Fruit fly (Drosophila melanogaster): ENCODE measurements around the gene CG31156.

CG31156 gene

DNA sequence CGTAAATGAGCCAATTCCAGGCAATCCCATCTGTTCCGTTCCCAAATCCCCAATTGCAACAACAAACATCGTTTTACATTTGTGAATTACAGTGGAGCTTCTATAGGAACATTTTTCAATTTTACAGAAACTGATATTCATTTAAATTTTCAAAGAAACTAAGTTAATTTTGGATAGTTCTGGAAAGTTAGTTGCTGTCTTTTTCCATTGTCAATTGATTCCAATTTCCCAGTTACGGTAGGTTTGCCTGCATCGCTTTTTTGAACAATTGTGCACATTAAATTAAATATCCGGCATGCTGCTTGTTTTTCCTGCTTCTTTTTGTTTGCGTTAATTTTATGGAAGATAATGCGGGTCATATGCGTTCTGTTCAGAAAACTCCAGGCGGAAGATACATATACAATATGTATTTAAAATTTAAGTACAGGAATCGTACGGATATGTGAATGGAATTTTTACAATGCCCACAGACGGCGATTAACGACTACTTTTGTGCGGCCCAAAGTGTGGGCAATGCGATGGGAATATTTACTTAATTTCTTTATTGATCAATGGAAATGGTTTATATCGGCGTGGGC, 14.6 kb upstream of the CG31156 start (continued):
- TF ChIP-seq Mio (GFP tag; optimal IDR thresholded peaks at IDR 0.05) (no peak), Hnf4 (GFP tag; optimal IDR thresholded peaks at IDR 0.05) (peak; percentile 69), Myc (optimal IDR thresholded peaks at IDR 0.05) (no peak), foxo (GFP tag; optimal IDR thresholded peaks at IDR 0.05) (peak in 1 of 2 experiments; percentile 54), CrebA (GFP tag; optimal IDR thresholded peaks at IDR 0.05; ENCODE audit: borderline replicate concordance) (no peak), Abd-B (GFP tag; optimal IDR thresholded peaks at IDR 0.05) (no peak), dsf (GFP tag; optimal IDR thresholded peaks at IDR 0.05; ENCODE audit: borderline replicate concordance) (no peak), brk (GFP tag; optimal IDR thresholded peaks at IDR 0.05) (no peak), dmrt93B (GFP tag; optimal IDR thresholded peaks at IDR 0.05) (no peak), sv (GFP tag; optimal IDR thresholded peaks at IDR 0.05) (no peak)

DNA sequence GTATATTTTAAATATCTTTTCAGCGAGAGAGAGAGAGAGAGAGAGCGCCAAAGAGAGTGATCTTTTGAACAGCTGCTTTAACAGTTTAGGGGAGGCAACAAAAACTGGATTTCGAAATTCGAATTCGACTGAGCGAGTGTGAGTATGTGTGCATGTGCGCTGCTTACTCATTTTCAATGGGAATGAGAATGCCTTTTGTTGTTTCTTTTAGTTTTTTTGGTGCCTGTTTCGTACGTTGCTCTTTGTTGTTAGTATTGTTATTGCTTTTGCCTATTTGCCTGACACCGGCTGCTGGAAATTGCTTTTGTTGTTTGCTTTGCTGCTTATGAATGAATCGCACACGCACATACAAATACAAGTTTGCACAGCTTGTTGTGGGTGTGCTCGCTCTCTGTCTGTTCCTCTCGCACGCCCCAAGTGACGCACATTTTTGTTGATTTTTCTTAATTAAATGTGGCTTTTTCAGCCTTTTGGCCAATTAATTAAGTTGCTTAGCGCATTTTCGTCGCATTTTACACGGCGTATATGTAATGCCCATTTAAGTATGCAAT, 13.5 kb upstream of the CG31156 start:
- TF ChIP-seq dl (GFP tag; optimal IDR thresholded peaks at IDR 0.05; ENCODE audit: insufficient read depth in 1 of 2, partially characterized antibody in 2 of 2) (peak in 1 of 2 experiments; percentile 36), HLH106 (tag; optimal IDR thresholded peaks at IDR 0.05) (peak; percentile 11), tai (GFP tag; optimal IDR thresholded peaks at IDR 0.05) (peak; percentile 90), Dif (GFP tag; optimal IDR thresholded peaks at IDR 0.05; ENCODE audit: partially characterized antibody) (no peak), pan (optimal IDR thresholded peaks at IDR 0.05) (no peak), lola (GFP tag; optimal IDR thresholded peaks at IDR 0.05) (no peak), jim (GFP tag; optimal IDR thresholded peaks at IDR 0.05) (peak; percentile 86), Dfd (GFP tag; optimal IDR thresholded peaks at IDR 0.05) (no peak), fru (GFP tag; optimal IDR thresholded peaks at IDR 0.05) (peak; percentile 53), foxo (GFP tag; optimal IDR thresholded peaks at IDR 0.05) (peak in 1 of 2 experiments; percentile 54), Mio (GFP tag; optimal IDR thresholded peaks at IDR 0.05) (no peak), woc (GFP tag; optimal IDR thresholded peaks at IDR 0.05) (peak; percentile 24), Hnf4 (GFP tag; optimal IDR thresholded peaks at IDR 0.05) (peak; percentile 78), ey (GFP tag; optimal IDR thresholded peaks at IDR 0.05) (peak; percentile 42), br (GFP tag; optimal IDR thresholded peaks at IDR 0.05) (peak; percentile 80), rgr (GFP tag; optimal IDR thresholded peaks at IDR 0.05) (peak; percentile 88), dsf (GFP tag; optimal IDR thresholded peaks at IDR 0.05; ENCODE audit: borderline replicate concordance) (peak; percentile 7), OdsH (GFP tag; optimal IDR thresholded peaks at IDR 0.05) (peak; percentile 87), Abd-B (GFP tag; optimal IDR thresholded peaks at IDR 0.05) (no peak), GATAd (GFP tag; optimal IDR thresholded peaks at IDR 0.05) (peak; percentile 48), sv (GFP tag; optimal IDR thresholded peaks at IDR 0.05) (no peak), h (GFP tag; optimal IDR thresholded peaks at IDR 0.05) (peak; percentile 81), Hr83 (GFP tag; optimal IDR thresholded peaks at IDR 0.05; ENCODE audit: poor library complexity, severe bottlenecking) (peak; percentile 98), brk (GFP tag; optimal IDR thresholded peaks at IDR 0.05) (peak; percentile 71), CG9705 (GFP tag; optimal IDR thresholded peaks at IDR 0.05) (peak; percentile 27), Rel (GFP tag; optimal IDR thresholded peaks at IDR 0.05) (peak; percentile 26), Rel (tag; optimal IDR thresholded peaks at IDR 0.05) (peak; percentile 58), Jra (GFP tag; optimal IDR thresholded peaks at IDR 0.05) (peak; percentile 94), Sp1 (GFP tag; optimal IDR thresholded peaks at IDR 0.05) (peak; percentile 77), psq (GFP tag; optimal IDR thresholded peaks at IDR 0.05) (peak; percentile 71), CrebA (GFP tag; optimal IDR thresholded peaks at IDR 0.05; ENCODE audit: borderline replicate concordance) (peak; percentile 83)

- TF ChIP-seq Vsx2 (GFP tag; optimal IDR thresholded peaks at IDR 0.05; ENCODE audit: partially characterized antibody): no peak
- TF ChIP-seq Hr83 (GFP tag; optimal IDR thresholded peaks at IDR 0.05; ENCODE audit: poor library complexity, severe bottlenecking): no peak
- TF ChIP-seq ey (GFP tag; optimal IDR thresholded peaks at IDR 0.05): no peak
- no peak for TF ChIP-seq CG32264 (GFP tag; optimal IDR thresholded peaks at IDR 0.05)
- TF ChIP-seq Rel (GFP tag; optimal IDR thresholded peaks at IDR 0.05): no peak
- no peak for TF ChIP-seq Rel (tag; optimal IDR thresholded peaks at IDR 0.05)
- TF ChIP-seq Mio (GFP tag; optimal IDR thresholded peaks at IDR 0.05): no peak
- TF ChIP-seq sage (GFP tag; optimal IDR thresholded peaks at IDR 0.05): no peak
- no peak for TF ChIP-seq brk (GFP tag; optimal IDR thresholded peaks at IDR 0.05)
- TF ChIP-seq h (GFP tag; optimal IDR thresholded peaks at IDR 0.05): no peak
- no peak for TF ChIP-seq pan (optimal IDR thresholded peaks at IDR 0.05)
- no peak for TF ChIP-seq woc (GFP tag; optimal IDR thresholded peaks at IDR 0.05)
- no peak for TF ChIP-seq tai (GFP tag; optimal IDR thresholded peaks at IDR 0.05)
- no peak for TF ChIP-seq CrebA (GFP tag; optimal IDR thresholded peaks at IDR 0.05; ENCODE audit: borderline replicate concordance)
- TF ChIP-seq Abd-B (GFP tag; optimal IDR thresholded peaks at IDR 0.05): no peak
- TF ChIP-seq fru (GFP tag; optimal IDR thresholded peaks at IDR 0.05): no peak
- TF ChIP-seq dl (GFP tag; optimal IDR thresholded peaks at IDR 0.05; ENCODE audit: insufficient read depth in 1 of 2, partially characterized antibody in 2 of 2): no peak
- TF ChIP-seq sv (GFP tag; optimal IDR thresholded peaks at IDR 0.05): no peak
- no peak for TF ChIP-seq Sp1 (GFP tag; optimal IDR thresholded peaks at IDR 0.05)
These were observed 12.9 kb upstream of the CG31156 start for dm6 chr3R:22626334-22626688.
